Fruit fly (Drosophila melanogaster) whole organism, embryonic: ENCODE measurements around the gene Fitm.
A peak's percentile ranks its signal among the peaks of the same experiment; 100 is the strongest.

Source experiments
- ATbp ChIP-seq: fragments of 200-800 bp; sonication (Bioruptor generic); optimal IDR thresholded peaks from 2 replicates; lab custom pipeline; 2017; ENCODE audit warnings: missing biosample characterization, mild to moderate bottlenecking, missing genetic modification characterization, missing genetic modification reagents
- Abd-B ChIP-seq: fragments of 200-800 bp; sonication (Bioruptor generic); optimal IDR thresholded peaks from 2 replicates; lab custom pipeline; 2018; ENCODE audit warnings: missing biosample characterization, mild to moderate bottlenecking, missing genetic modification characterization, moderate library complexity
- CG10462 ChIP-seq: fragments of 200-800 bp; sonication (Bioruptor generic); optimal IDR thresholded peaks from 2 replicates; lab custom pipeline; 2016; ENCODE audit warnings: missing biosample characterization, missing genetic modification characterization
- CG11398 ChIP-seq: fragments of 200-800 bp; sonication (Bioruptor generic); optimal IDR thresholded peaks from 2 replicates; lab custom pipeline; 2016; ENCODE audit warnings: missing biosample characterization, missing genetic modification characterization
- CG12769 ChIP-seq: fragments of 200-800 bp; sonication (Bioruptor generic); optimal IDR thresholded peaks from 2 replicates; lab custom pipeline; 2019; ENCODE audit warnings: missing biosample characterization, mild to moderate bottlenecking, missing genetic modification characterization, moderate library complexity
- CG13894 ChIP-seq: fragments of 200-800 bp; sonication (Bioruptor generic); optimal IDR thresholded peaks from 3 replicates; lab custom pipeline; 2018; ENCODE audit warnings: missing biosample characterization, mild to moderate bottlenecking, missing genetic modification characterization, moderate library complexity
- CG1529 ChIP-seq: fragments of 200-800 bp; sonication (Bioruptor generic); optimal IDR thresholded peaks from 3 replicates; lab custom pipeline; 2018; ENCODE audit warnings: missing biosample characterization, missing genetic modification characterization
- CG17328 ChIP-seq: fragments of 200-800 bp; sonication (Bioruptor generic); IDR thresholded peaks from 2 replicates; pipeline ENCODE4 v1.3.6; 2022; ENCODE audit warnings: missing biosample characterization, missing genetic modification characterization
- CG18011 ChIP-seq: fragments of 200-800 bp; sonication (Bioruptor generic); optimal IDR thresholded peaks from 2 replicates; lab custom pipeline; 2017; ENCODE audit warnings: missing biosample characterization, missing genetic modification characterization, mild to moderate bottlenecking, moderate library complexity, missing genotype
- CG2678 ChIP-seq: fragments of 200-800 bp; sonication (Bioruptor generic); optimal IDR thresholded peaks from 3 replicates; lab custom pipeline; 2019; ENCODE audit warnings: missing biosample characterization, mild to moderate bottlenecking, missing genetic modification characterization, moderate library complexity
- CG30431 ChIP-seq: fragments of 200-800 bp; sonication (Bioruptor generic); optimal IDR thresholded peaks from 2 replicates; lab custom pipeline; 2017; ENCODE audit warnings: missing biosample characterization, missing genetic modification characterization
- CG31441 ChIP-seq: fragments of 200-800 bp; sonication (Bioruptor generic); IDR thresholded peaks from 2 replicates; pipeline ENCODE4 v1.3.6; 2022; ENCODE audit warnings: missing biosample characterization, missing genetic modification characterization
- CG32767 ChIP-seq: fragments of 200-800 bp; sonication (Bioruptor generic); IDR thresholded peaks from 2 replicates; pipeline ENCODE4 v1.3.6; 2022; ENCODE audit warnings: missing biosample characterization, missing genetic modification characterization
- CG34224 ChIP-seq: fragments of 200-800 bp; sonication (Bioruptor generic); IDR thresholded peaks from 3 replicates; pipeline ENCODE4 v1.3.6; 2022; ENCODE audit warnings: missing biosample characterization, missing genetic modification characterization; ENCODE audit not compliant: partially characterized antibody
- CG5180 ChIP-seq: fragments of 200-800 bp; sonication (Bioruptor generic); optimal IDR thresholded peaks from 3 replicates; lab custom pipeline; 2017; ENCODE audit warnings: missing biosample characterization, missing genetic modification characterization, mild to moderate bottlenecking, moderate library complexity, missing genetic modification reagents
- CG6254 ChIP-seq: fragments of 200-800 bp; sonication (Bioruptor generic); optimal IDR thresholded peaks from 3 replicates; lab custom pipeline; 2017; ENCODE audit warnings: mild to moderate bottlenecking, missing biosample characterization, missing genetic modification reagents, missing genetic modification characterization
- CG6654 ChIP-seq: fragments of 200-800 bp; sonication (Bioruptor generic); optimal IDR thresholded peaks from 2 replicates; lab custom pipeline; 2017; ENCODE audit warnings: missing biosample characterization, mild to moderate bottlenecking, missing genetic modification characterization
- CG6854 ChIP-seq: fragments of 200-800 bp; sonication (Bioruptor generic); optimal IDR thresholded peaks from 3 replicates; lab custom pipeline; 2017; ENCODE audit warnings: missing biosample characterization, mild to moderate bottlenecking, missing genetic modification characterization
- CG7271 ChIP-seq: fragments of 200-800 bp; sonication (Bioruptor generic); optimal IDR thresholded peaks from 2 replicates; lab custom pipeline; 2018; ENCODE audit warnings: missing biosample characterization, mild to moderate bottlenecking, missing genetic modification characterization, moderate library complexity
- CHES-1-like ChIP-seq: fragments of 200-800 bp; sonication (Bioruptor generic); optimal IDR thresholded peaks from 2 replicates; lab custom pipeline; 2016; ENCODE audit warnings: missing biosample characterization, missing genetic modification characterization
- D19B ChIP-seq: fragments of 200-800 bp; sonication (Bioruptor generic); optimal IDR thresholded peaks from 2 replicates; lab custom pipeline; 2017; ENCODE audit warnings: missing biosample characterization, mild to moderate bottlenecking, missing genetic modification characterization
- Dref ChIP-seq: fragments of 200-800 bp; sonication (Bioruptor generic); IDR thresholded peaks from 2 replicates; pipeline ENCODE4 v1.3.6; 2022; ENCODE audit warnings: missing biosample characterization, missing genetic modification characterization
- Eip74EF ChIP-seq, 2 experiments: fragments of 200-800 bp in 1 of 2; fragments of >200 bp in 1 of 2; sonication (Bioruptor generic) in 1 of 2; optimal IDR thresholded peaks; 2 replicates each; lab custom pipeline; 2017 to 2019; ENCODE audit warnings: missing biosample characterization in 2 of 2, missing genetic modification characterization in 2 of 2, mild to moderate bottlenecking in 1 of 2, moderate library complexity in 1 of 2
- Fer1 ChIP-seq: fragments of 200-800 bp; sonication (Bioruptor generic); optimal IDR thresholded peaks from 2 replicates; lab custom pipeline; 2017; ENCODE audit warnings: missing biosample characterization, mild to moderate bottlenecking, missing genetic modification characterization
- GATAe ChIP-seq: fragments of 200-800 bp; sonication (Bioruptor generic); conservative IDR thresholded peaks from 2 replicates; pipeline ENCODE4 v1.3.6; 2022; ENCODE audit warnings: missing biosample characterization, missing genetic modification characterization
- Gsc ChIP-seq: fragments of 200-800 bp; sonication (Bioruptor generic); IDR thresholded peaks from 2 replicates; pipeline ENCODE4 v1.3.6; 2022; ENCODE audit warnings: missing biosample characterization, missing genetic modification characterization
- Mad ChIP-seq: fragments of 200-800 bp; sonication (Bioruptor generic); optimal IDR thresholded peaks from 2 replicates; lab custom pipeline; 2016; ENCODE audit warnings: missing biosample characterization, missing genetic modification characterization
- Med ChIP-seq: fragments of 200-800 bp; sonication (Bioruptor generic); peaks from one replicate; lab custom pipeline; 2016; ENCODE audit warnings: missing biosample characterization, missing genetic modification characterization, mild to moderate bottlenecking, inconsistent platforms, moderate library complexity
- Sry-δ ChIP-seq: fragments of 200-800 bp; sonication (Bioruptor generic); optimal IDR thresholded peaks from 2 replicates; lab custom pipeline; 2016; ENCODE audit warnings: missing biosample characterization, missing genetic modification characterization
- Ssrp ChIP-seq: fragments of 200-800 bp; sonication (Bioruptor generic); optimal IDR thresholded peaks from 2 replicates; lab custom pipeline; 2018; ENCODE audit warnings: missing biosample characterization, mild to moderate bottlenecking, missing genetic modification characterization, moderate library complexity
- amos ChIP-seq: fragments of 200-800 bp; sonication (Bioruptor generic); IDR thresholded peaks from 2 replicates; pipeline ENCODE4 v1.3.6; 2022; ENCODE audit warnings: missing biosample characterization, missing genetic modification characterization; ENCODE audit not compliant: partially characterized antibody
- bowl ChIP-seq: fragments of 200-800 bp; sonication (Bioruptor generic); IDR thresholded peaks from 2 replicates; pipeline ENCODE4 v1.3.6; 2022; ENCODE audit warnings: missing biosample characterization, missing genetic modification characterization
- cad ChIP-seq: fragments of >200 bp; optimal IDR thresholded peaks from 2 replicates; lab custom pipeline; 2017; ENCODE audit warnings: missing biosample characterization, missing genetic modification characterization
- chm ChIP-seq: fragments of 200-800 bp; sonication (Bioruptor generic); IDR thresholded peaks from 2 replicates; pipeline ENCODE4 v1.3.6; 2022; ENCODE audit warnings: missing biosample characterization, missing genetic modification characterization
- ci ChIP-seq: fragments of 200-800 bp; sonication (Bioruptor generic); IDR thresholded peaks from 3 replicates; pipeline ENCODE4 v1.3.6; 2022; ENCODE audit warnings: missing biosample characterization, missing genetic modification characterization
- gcm ChIP-seq: fragments of 200-800 bp; sonication (Bioruptor generic); optimal IDR thresholded peaks from 2 replicates; lab custom pipeline; 2019; ENCODE audit warnings: missing biosample characterization, mild to moderate bottlenecking, missing genetic modification characterization, moderate library complexity
- gcm2 ChIP-seq: fragments of 200-800 bp; sonication (Bioruptor generic); optimal IDR thresholded peaks from 2 replicates; lab custom pipeline; 2016; ENCODE audit warnings: missing biosample characterization, missing genetic modification characterization
- hbn ChIP-seq: fragments of 200-800 bp; sonication (Bioruptor generic); IDR thresholded peaks from 2 replicates; pipeline ENCODE4 v1.3.6; 2022; ENCODE audit warnings: missing biosample characterization, missing genetic modification characterization; ENCODE audit not compliant: partially characterized antibody
- ken ChIP-seq: fragments of 200-800 bp; sonication (Bioruptor generic); IDR thresholded peaks from 3 replicates; pipeline ENCODE4 v1.3.6; 2022; ENCODE audit warnings: missing biosample characterization, missing genetic modification characterization
- lab ChIP-seq: fragments of 200-800 bp; sonication (Bioruptor generic); optimal IDR thresholded peaks from 3 replicates; lab custom pipeline; 2017; ENCODE audit warnings: missing biosample characterization, missing genetic modification characterization, mild to moderate bottlenecking, moderate library complexity, missing genetic modification reagents
- onecut ChIP-seq: fragments of 200-800 bp; sonication (Bioruptor generic); IDR thresholded peaks from 2 replicates; pipeline ENCODE4 v1.3.6; 2022; ENCODE audit warnings: missing biosample characterization, missing genetic modification characterization
- ranshi ChIP-seq: fragments of 200-800 bp; sonication (Bioruptor generic); IDR thresholded peaks from 2 replicates; pipeline ENCODE4 v1.3.6; 2022; ENCODE audit warnings: missing biosample characterization, missing genetic modification characterization
- schlank ChIP-seq: fragments of 200-800 bp; sonication (Bioruptor generic); optimal IDR thresholded peaks from 2 replicates; lab custom pipeline; 2018; ENCODE audit warnings: missing biosample characterization, mild to moderate bottlenecking, missing genetic modification characterization
- sim ChIP-seq: fragments of 200-800 bp; sonication (Bioruptor generic); IDR thresholded peaks from 2 replicates; pipeline ENCODE4 v1.3.6; 2022; ENCODE audit warnings: missing biosample characterization, missing genetic modification characterization
- sisA ChIP-seq: fragments of 200-800 bp; sonication (Bioruptor generic); IDR thresholded peaks from 2 replicates; pipeline ENCODE4 v1.3.6; 2022; ENCODE audit warnings: missing biosample characterization, missing genetic modification characterization
- tna ChIP-seq: fragments of 200-800 bp; sonication (Bioruptor generic); IDR thresholded peaks from 2 replicates; pipeline ENCODE4 v1.3.6; 2022; ENCODE audit warnings: missing biosample characterization, missing genetic modification characterization; ENCODE audit not compliant: partially characterized antibody
- tx ChIP-seq: fragments of 200-800 bp; sonication (Bioruptor generic); optimal IDR thresholded peaks from 2 replicates; lab custom pipeline; 2016; ENCODE audit warnings: missing biosample characterization, missing genetic modification characterization
- vnd ChIP-seq: fragments of 200-800 bp; sonication (Bioruptor generic); IDR thresholded peaks from 3 replicates; pipeline ENCODE4 v1.3.6; 2022; ENCODE audit warnings: missing biosample characterization, missing genetic modification characterization; ENCODE audit not compliant: partially characterized antibody

Gene Fitm

dm6 chr3L:5184860-5185639, 39.2 kb upstream of the Fitm start (continued):
- peak; percentile 35 for TF ChIP-seq Fer1 (GFP tag; lab: Kevin White, UChicago)
- TF ChIP-seq Ssrp (tag; lab: Kevin White, UChicago) = peak; percentile 49
- peak; percentile 23 for TF ChIP-seq CG1529
- TF ChIP-seq ci (GFP tag; lab: Robert Waterston, UW) = no peak; the same call in 2 of the 3 replicates
- no peak for TF ChIP-seq CG11398
- peak; percentile 19 for TF ChIP-seq gcm2 (GFP tag; lab: Kevin White, UChicago)
- TF ChIP-seq schlank (tag; lab: Kevin White, UChicago) = no peak
- peak; percentile 10 for TF ChIP-seq Mad (GFP tag; lab: Kevin White, UChicago)
- TF ChIP-seq gcm (GFP tag; lab: Kevin White, UChicago) = peak; percentile 64
- TF ChIP-seq Abd-B (GFP tag; lab: Kevin White, UChicago) = peak; percentile 45
- TF ChIP-seq amos (GFP tag; lab: Robert Waterston, UW) = no peak
- TF ChIP-seq Sry-δ (GFP tag; lab: Kevin White, UChicago) = no peak
- peak; percentile 19 for TF ChIP-seq CG30431 (GFP tag; lab: Kevin White, UChicago)
- TF ChIP-seq GATAe (GFP tag; lab: Robert Waterston, UW) = no peak
- no peak for TF ChIP-seq CG7271
- no peak for TF ChIP-seq ken (GFP tag; lab: Robert Waterston, UW)
- peak; percentile 21 for TF ChIP-seq CG6254
- peak; percentile 86 for TF ChIP-seq Med
- peak; percentile 62 for TF ChIP-seq CG34224
- peak; percentile 72 for TF ChIP-seq CG2678
- TF ChIP-seq CG12769 (tag; lab: Kevin White, UChicago) = no peak
- TF ChIP-seq CG13894 (tag; lab: Kevin White, UChicago) = no peak
- TF ChIP-seq tx (GFP tag; lab: Kevin White, UChicago) = no peak
- TF ChIP-seq ATbp (GFP tag; lab: Kevin White, UChicago) = no peak
- TF ChIP-seq tna = no peak
- peak; percentile 58; the same call in 1 of the 2 replicates for TF ChIP-seq CG31441 (GFP tag; lab: Robert Waterston, UW)
- peak in 1 of 2 experiments; percentile 24 for TF ChIP-seq Eip74EF (GFP tag; optimal IDR thresholded peaks at IDR 0.05; lab: Kevin White, UChicago)
- TF ChIP-seq sisA (GFP tag; lab: Robert Waterston, UW) = peak; percentile 55
- no peak for TF ChIP-seq cad (GFP tag; lab: Kevin White, UChicago)
- peak; percentile 57; the same call in 1 of the 2 replicates for TF ChIP-seq hbn (GFP tag; lab: Robert Waterston, UW)
- TF ChIP-seq CG5180 (GFP tag; lab: Kevin White, UChicago) = peak; percentile 10
- no peak; the same call in 1 of the 2 replicates for TF ChIP-seq CG17328 (GFP tag; lab: Robert Waterston, UW)
- TF ChIP-seq CG32767 (GFP tag; lab: Robert Waterston, UW) = peak; percentile 42; the same call in 1 of the 2 replicates
- no peak for TF ChIP-seq Gsc (GFP tag; lab: Robert Waterston, UW)
- peak; percentile 1 for TF ChIP-seq D19B (GFP tag; lab: Kevin White, UChicago)
- peak; percentile 32 for TF ChIP-seq CG6654 (GFP tag; lab: Kevin White, UChicago)
- no peak for TF ChIP-seq bowl (GFP tag; lab: Robert Waterston, UW)
- peak; percentile 70 for TF ChIP-seq lab (GFP tag; lab: Kevin White, UChicago)
- no peak for TF ChIP-seq CHES-1-like (GFP tag; lab: Kevin White, UChicago)
- TF ChIP-seq vnd (GFP tag; lab: Robert Waterston, UW) = no peak
- TF ChIP-seq CG18011 (GFP tag; lab: Kevin White, UChicago) = peak; percentile 31
- peak; percentile 13 for TF ChIP-seq CG10462 (GFP tag; lab: Kevin White, UChicago)
- TF ChIP-seq onecut (GFP tag; lab: Robert Waterston, UW) = no peak
- no peak for TF ChIP-seq Dref (GFP tag; lab: Robert Waterston, UW)
- 0 out of 2 replicates have a peak, but pooled peaks have one; percentile 55 for TF ChIP-seq sim (GFP tag; lab: Robert Waterston, UW)
- no peak; the same call in 1 of the 2 replicates for TF ChIP-seq ranshi (GFP tag; lab: Robert Waterston, UW)
- TF ChIP-seq chm (GFP tag; lab: Robert Waterston, UW) = no peak
- TF ChIP-seq CG6854 (GFP tag; lab: Kevin White, UChicago) = no peak
